Fruit fly (Drosophila melanogaster) whole organism: ENCODE data around the gene CG13297.
"Not testable (repeated sequence)": the region's sequence is repeated elsewhere in the genome, so short reads cannot be mapped to it uniquely, and the experiment has no call there.

ENCODE experiments used
- pan ChIP-seq: fragments of >200 bp; optimal IDR thresholded peaks from 2 replicates; lab custom pipeline; 2017
- psq ChIP-seq: fragments of >200 bp; optimal IDR thresholded peaks from 2 replicates; lab custom pipeline; 2017
- usp ChIP-seq: fragments of >200 bp; optimal IDR thresholded peaks from 2 replicates; lab custom pipeline; 2017; ENCODE audit warnings: missing biosample characterization, missing genetic modification characterization, mixed read lengths

DNA sequence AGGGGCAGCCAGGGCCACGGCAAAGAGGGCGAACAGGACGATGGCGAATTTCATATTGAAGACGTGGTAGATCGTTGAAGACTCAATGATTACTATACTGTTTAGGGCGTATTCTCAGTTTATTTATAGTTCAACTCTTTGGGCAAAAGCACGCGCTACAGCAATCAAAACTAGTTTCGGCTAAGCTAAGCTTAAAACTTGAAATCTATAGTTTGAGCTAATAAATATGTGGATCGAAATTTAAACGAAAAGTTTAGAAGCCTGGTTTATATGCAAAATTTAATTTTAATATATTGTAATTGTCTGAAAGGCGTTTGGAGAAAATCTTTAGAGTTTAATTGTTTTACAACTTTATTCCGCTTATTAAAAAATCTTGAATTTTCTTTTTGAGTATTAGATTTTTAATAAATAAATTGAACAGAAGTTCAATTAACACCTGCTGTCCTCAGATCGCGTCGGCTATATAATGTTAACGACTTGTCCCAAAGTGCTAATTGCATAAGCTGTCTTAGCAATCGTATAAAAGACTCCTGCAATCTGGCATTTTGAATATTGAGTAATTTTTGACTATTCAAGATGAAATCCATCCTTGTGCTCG, 6.3 kb downstream of the CG13297 start, which contains the start of the genes Cpr65Ax2 and Lcp65Aa:
- TF ChIP-seq pan (lab: Kevin White, UChicago); psq (lab: Kevin White, UChicago); usp (GFP tag; lab: Kevin White, UChicago): not testable (repeated sequence)
